Worm (Caenorhabditis elegans) whole organism, late embryonic: ENCODE measurements around the gene M04D8.5.

Experiments
- ama-1 ChIP-seq: fragments of 150-350 bp; optimal IDR thresholded peaks from 2 replicates; lab custom pipeline; 2014
- ceh-30 ChIP-seq: fragments of 150-350 bp; optimal IDR thresholded peaks from 2 replicates; lab custom pipeline; 2014; ENCODE audit warnings: missing biosample characterization, missing genetic modification characterization
- dmd-4 ChIP-seq: sonication (generic microtip); optimal IDR thresholded peaks from 2 replicates; lab custom pipeline; 2016; ENCODE audit warnings: borderline replicate concordance, missing genetic modification characterization, missing compliant biosample characterization
- ets-4 ChIP-seq: sonication (generic microtip); optimal IDR thresholded peaks from 2 replicates; lab custom pipeline; 2016; ENCODE audit warnings: missing genetic modification characterization, missing compliant biosample characterization
- gmeb-2 ChIP-seq: sonication (generic microtip); optimal IDR thresholded peaks from 2 replicates; lab custom pipeline; 2016; ENCODE audit warnings: missing genetic modification characterization, inconsistent platforms, missing compliant biosample characterization
- hlh-13 ChIP-seq: fragments of 200-800 bp; sonication (Bioruptor generic); optimal IDR thresholded peaks from 2 replicates; lab custom pipeline; 2018; ENCODE audit warnings: mild to moderate bottlenecking, missing genetic modification characterization, missing compliant biosample characterization
- hlh-15 ChIP-seq: sonication (generic microtip); optimal IDR thresholded peaks from 2 replicates; lab custom pipeline; 2016; ENCODE audit warnings: missing genetic modification characterization, missing compliant biosample characterization
- nfya-1 ChIP-seq: sonication (generic microtip); optimal IDR thresholded peaks from 2 replicates; lab custom pipeline; 2017; ENCODE audit warnings: missing genetic modification characterization, mild to moderate bottlenecking, missing compliant biosample characterization, antibody characterized with exemption, moderate library complexity
- npax-4 ChIP-seq: sonication (generic microtip); optimal IDR thresholded peaks from 2 replicates; lab custom pipeline; 2016; ENCODE audit warnings: missing genetic modification characterization, missing compliant biosample characterization
- pag-3 ChIP-seq: sonication (generic microtip); optimal IDR thresholded peaks from 2 replicates; lab custom pipeline; 2016; ENCODE audit warnings: missing compliant biosample characterization, missing genetic modification characterization, borderline replicate concordance
- pha-4 ChIP-seq: fragments of 150-350 bp; optimal IDR thresholded peaks from 2 replicates; lab custom pipeline; 2018; ENCODE audit warnings: missing biosample characterization, missing genetic modification reagents, missing genetic modification characterization
- ref-2 ChIP-seq: sonication (generic microtip); optimal IDR thresholded peaks from 2 replicates; lab custom pipeline; 2016; ENCODE audit warnings: missing genetic modification characterization, missing compliant biosample characterization
- sox-4 ChIP-seq: sonication (generic microtip); optimal IDR thresholded peaks from 2 replicates; lab custom pipeline; 2017; ENCODE audit warnings: mild to moderate bottlenecking, missing genetic modification characterization, inconsistent platforms, missing compliant biosample characterization
- ztf-16 ChIP-seq: sonication (generic microtip); optimal IDR thresholded peaks from 2 replicates; lab custom pipeline; 2017; ENCODE audit warnings: missing genetic modification characterization, missing compliant biosample characterization

DNA sequence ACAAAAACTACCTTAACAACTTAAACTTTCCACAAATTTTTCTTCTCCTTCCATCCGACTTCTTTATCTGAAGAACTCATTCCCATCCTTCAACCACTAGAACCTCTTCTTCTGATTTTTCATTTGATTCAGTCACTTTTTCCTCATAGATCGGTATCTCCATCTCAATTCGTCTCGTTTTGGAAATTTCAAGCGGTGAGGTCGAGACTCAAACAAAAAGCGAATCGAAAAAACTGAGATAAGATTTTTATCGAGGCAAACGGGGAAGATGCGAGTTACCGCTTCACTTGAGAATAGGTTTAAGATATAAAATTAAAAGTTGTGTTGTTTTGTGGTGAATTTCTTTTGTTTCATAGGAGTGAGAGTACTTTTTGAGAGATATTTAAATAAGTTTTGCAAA, 41.8 kb downstream of the M04D8.5 start:
- TF ChIP-seq pag-3 (tag; lab: Kevin White, UChicago) (no peak), ama-1 (lab: Kevin White, UChicago) (no peak), pha-4 (no peak), ets-4 (tag; lab: Kevin White, UChicago) (no peak), gmeb-2 (no peak), ref-2 (tag; lab: Kevin White, UChicago) (no peak), sox-4 (tag; lab: Kevin White, UChicago) (no peak), dmd-4 (tag; lab: Kevin White, UChicago) (no peak), ztf-16 (tag; lab: Kevin White, UChicago) (no peak), hlh-15 (no peak), ceh-30 (tag; lab: Kevin White, UChicago) (no peak), npax-4 (tag; lab: Kevin White, UChicago) (no peak), hlh-13 (GFP tag; lab: Kevin White, UChicago) (no peak), nfya-1 (tag; lab: Kevin White, UChicago) (no peak)
